Fruit fly (Drosophila melanogaster) whole organism, embryonic: ENCODE measurements around the gene CG17572.

ENCODE experiments used
- CG14014 ChIP-seq: fragments of 200-800 bp; sonication (Bioruptor generic); IDR thresholded peaks from 2 replicates; pipeline ENCODE4 v1.3.6; 2022; ENCODE audit warnings: missing biosample characterization, missing genetic modification characterization
- Dbx ChIP-seq: fragments of 200-800 bp; sonication (Bioruptor generic); IDR thresholded peaks from 3 replicates; pipeline ENCODE4 v1.3.6; 2022; ENCODE audit warnings: missing biosample characterization, missing genetic modification characterization
- al ChIP-seq: fragments of 200-800 bp; sonication (Bioruptor generic); IDR thresholded peaks from 2 replicates; pipeline ENCODE4 v1.3.6; 2022; ENCODE audit warnings: missing biosample characterization, missing genetic modification characterization
- aop ChIP-seq: fragments of 200-800 bp; sonication (Bioruptor generic); IDR thresholded peaks from 2 replicates; pipeline ENCODE4 v1.3.6; 2022; ENCODE audit warnings: missing biosample characterization, missing genetic modification characterization
- dmrt99B ChIP-seq: fragments of 200-800 bp; sonication (Bioruptor generic); optimal IDR thresholded peaks from 2 replicates; lab custom pipeline; 2018; ENCODE audit warnings: missing biosample characterization, mild to moderate bottlenecking, missing genetic modification characterization, moderate library complexity
- fru ChIP-seq: fragments of >200 bp; optimal IDR thresholded peaks from 2 replicates; lab custom pipeline; 2017
- sens ChIP-seq: fragments of 200-800 bp; sonication (Bioruptor generic); peaks from one replicate; lab custom pipeline; 2016; ENCODE audit warnings: missing biosample characterization, missing genetic modification characterization

- TF ChIP-seq aop (GFP tag; lab: Robert Waterston, UW): no peak
- TF ChIP-seq sens (GFP tag; lab: Kevin White, UChicago): no peak
- no peak for TF ChIP-seq al
- TF ChIP-seq Dbx (GFP tag; lab: Robert Waterston, UW): no peak
- TF ChIP-seq fru (lab: Kevin White, UChicago): no peak
- TF ChIP-seq CG14014 (GFP tag; lab: Robert Waterston, UW): no peak
- TF ChIP-seq dmrt99B (tag; lab: Kevin White, UChicago): no peak
Measured at dm6 chr2L:19068393-19068792, 5.6 kb downstream of the CG17572 start.
